Worm (Caenorhabditis elegans): ENCODE results near the gene K08H10.10.

ce11 chrV:9985227-9985864, 15.5 kb upstream of the K08H10.10 start:
- no peak for TF ChIP-seq hmbx-1 (tag; optimal IDR thresholded peaks at IDR 0.05)
- TF ChIP-seq flt-1 (GFP tag; IDR thresholded peaks at IDR 0.05), result no peak
